Fruit fly (Drosophila melanogaster): ENCODE results near the gene Prp18.

The Prp18 gene

DNA sequence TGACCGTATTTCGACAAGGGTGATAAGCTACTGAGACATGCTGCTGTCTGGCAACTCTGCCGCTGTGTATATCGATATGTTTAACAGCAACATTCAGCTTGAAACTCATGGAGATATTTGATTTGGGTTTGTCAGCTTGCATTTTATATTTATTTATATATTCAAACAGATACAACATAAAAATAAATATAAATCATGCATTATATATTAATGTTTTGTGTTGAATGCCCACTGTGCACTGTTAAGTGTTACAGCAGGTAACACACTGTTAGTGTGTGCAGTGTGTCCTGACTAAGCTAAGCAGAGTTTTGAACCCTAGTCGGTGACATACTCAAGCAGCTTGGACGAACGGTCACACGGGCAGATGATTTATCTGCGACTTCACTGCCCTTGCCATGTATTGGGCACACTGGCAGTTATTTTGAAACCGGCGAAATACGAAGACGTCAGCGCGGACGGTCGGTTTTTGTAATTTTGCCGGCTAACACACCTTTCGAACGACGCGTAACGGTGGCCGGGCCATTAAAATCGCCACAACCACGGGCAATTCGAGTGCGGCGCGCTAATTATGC, 47.4 kb downstream of the Prp18 start, which contains the start of the genes snRNP-U1-C and gukh:
Gene snRNP-U1-C, minus strand, starts transcription at position 37 of the 572 bp plus-strand sequence.
Gene gukh, plus strand, starts transcription at position 412 of the 572 bp plus-strand sequence.
- TF ChIP-seq fru (GFP tag; optimal IDR thresholded peaks at IDR 0.05) (peak; percentile 54), psq (GFP tag; optimal IDR thresholded peaks at IDR 0.05) (peak; percentile 70), Vsx2 (GFP tag; optimal IDR thresholded peaks at IDR 0.05; ENCODE audit: partially characterized antibody) (no peak), br (GFP tag; optimal IDR thresholded peaks at IDR 0.05) (peak; percentile 44), pan (optimal IDR thresholded peaks at IDR 0.05) (no peak), Sp1 (GFP tag; optimal IDR thresholded peaks at IDR 0.05) (peak; percentile 69), h (GFP tag; optimal IDR thresholded peaks at IDR 0.05) (peak; percentile 70), OdsH (GFP tag; optimal IDR thresholded peaks at IDR 0.05) (peak; percentile 77), GATAd (GFP tag; optimal IDR thresholded peaks at IDR 0.05) (no peak), dsf (GFP tag; optimal IDR thresholded peaks at IDR 0.05; ENCODE audit: borderline replicate concordance) (peak; percentile 36), Mio (GFP tag; optimal IDR thresholded peaks at IDR 0.05) (no peak), ey (GFP tag; optimal IDR thresholded peaks at IDR 0.05) (peak; percentile 58), Rel (GFP tag; optimal IDR thresholded peaks at IDR 0.05) (no peak), Rel (tag; optimal IDR thresholded peaks at IDR 0.05) (peak; percentile 69), Hnf4 (GFP tag; optimal IDR thresholded peaks at IDR 0.05) (peak; percentile 72), HLH106 (tag; optimal IDR thresholded peaks at IDR 0.05) (peak; percentile 83), sage (GFP tag; optimal IDR thresholded peaks at IDR 0.05) (peak; percentile 65), jim (GFP tag; optimal IDR thresholded peaks at IDR 0.05) (no peak), sv (GFP tag; optimal IDR thresholded peaks at IDR 0.05) (peak; percentile 82), Abd-B (GFP tag; optimal IDR thresholded peaks at IDR 0.05) (no peak), lola (GFP tag; optimal IDR thresholded peaks at IDR 0.05) (no peak), Hr83 (GFP tag; optimal IDR thresholded peaks at IDR 0.05; ENCODE audit: poor library complexity, severe bottlenecking) (peak; percentile 62), brk (GFP tag; optimal IDR thresholded peaks at IDR 0.05) (peak; percentile 91), Jra (GFP tag; optimal IDR thresholded peaks at IDR 0.05) (peak; percentile 36), CG9705 (GFP tag; optimal IDR thresholded peaks at IDR 0.05) (peak; percentile 62), foxo (GFP tag; optimal IDR thresholded peaks at IDR 0.05) (peak in 1 of 2 experiments; percentile 72), usp (GFP tag; optimal IDR thresholded peaks at IDR 0.05) (no peak), rgr (GFP tag; optimal IDR thresholded peaks at IDR 0.05) (peak; percentile 84)

DNA sequence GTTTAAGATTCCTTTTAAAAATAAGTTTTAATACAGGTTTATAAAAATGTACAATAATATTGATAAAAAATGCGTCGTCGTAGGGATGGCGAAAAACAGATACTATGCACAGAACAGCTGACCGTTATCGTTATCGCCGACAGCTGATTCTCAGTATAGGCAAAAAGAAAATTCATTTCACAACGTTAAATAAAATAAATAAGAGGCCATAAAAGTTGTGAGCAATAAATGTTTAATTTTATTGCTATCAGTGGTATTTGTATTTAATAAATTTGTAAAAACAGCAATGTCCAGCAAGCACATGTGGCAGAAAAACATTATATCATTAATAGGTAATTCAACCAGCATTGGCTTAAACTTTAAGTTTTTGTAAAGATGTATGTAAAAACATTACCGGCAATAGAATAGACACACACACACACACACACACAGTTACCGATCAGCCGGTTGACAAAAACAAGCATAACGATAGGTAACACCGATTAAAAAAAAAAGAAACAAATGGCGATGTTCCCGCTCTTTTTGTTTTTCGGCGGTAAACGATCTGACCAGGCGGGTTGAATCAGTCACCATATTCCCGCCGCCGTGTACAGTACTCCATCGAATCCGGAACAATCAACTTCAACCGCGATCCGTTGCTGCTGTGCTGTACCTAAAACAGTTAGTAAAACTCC, 50.1 kb downstream of the Prp18 start, which contains the start of the genes dnk and Smu1:
Gene dnk, plus strand, starts transcription at position 133 of the 674 bp plus-strand sequence.
Gene Smu1, minus strand, starts transcription at position 462 of the 674 bp plus-strand sequence.
- TF ChIP-seq jim (GFP tag; optimal IDR thresholded peaks at IDR 0.05) = peak; percentile 41
- no peak for TF ChIP-seq rgr (GFP tag; optimal IDR thresholded peaks at IDR 0.05)

Data from whole organism, wandering third instar larva.